Fruit fly (Drosophila melanogaster): ENCODE measurements around the gene CG14891.

Gene CG14891

dm6 chr3R:16551680-16552627 lies 19.4 kb upstream of the CG14891 start (continued):
- TF ChIP-seq onecut (GFP tag; IDR thresholded peaks at IDR 0.05) (no peak), mirr (GFP tag; optimal IDR thresholded peaks at IDR 0.05) (no peak), CG9797 (GFP tag; optimal IDR thresholded peaks at IDR 0.05) (no peak), CG5953 (GFP tag; IDR thresholded peaks at IDR 0.05) (no peak), Nf-YC (tag; optimal IDR thresholded peaks at IDR 0.05) (no peak), zf30C (GFP tag; optimal IDR thresholded peaks at IDR 0.05) (no peak), tgo (GFP tag; IDR thresholded peaks at IDR 0.05) (no peak), prd (optimal IDR thresholded peaks at IDR 0.05) (no peak), prd (GFP tag; IDR thresholded peaks at IDR 0.05) (peak; percentile 22; the same call in 1 of the 3 replicates), dati (GFP tag; IDR thresholded peaks at IDR 0.05) (no peak), pho (GFP tag; optimal IDR thresholded peaks at IDR 0.05) (no peak), CG1792 (GFP tag; optimal IDR thresholded peaks at IDR 0.05) (no peak), Ets65A (GFP tag) (no peak), CG12769 (tag; optimal IDR thresholded peaks at IDR 0.05) (peak; percentile 4), so (GFP tag; IDR thresholded peaks at IDR 0.05) (no peak), chif (GFP tag; optimal IDR thresholded peaks at IDR 0.05) (no peak), tup (GFP tag; optimal IDR thresholded peaks at IDR 0.05) (no peak), gsb (GFP tag; IDR thresholded peaks at IDR 0.05) (no peak), Kr (GFP tag; optimal IDR thresholded peaks at IDR 0.05) (peak; percentile 54), CG10366 (GFP tag; IDR thresholded peaks at IDR 0.05) (no peak), BtbVII (GFP tag; optimal IDR thresholded peaks at IDR 0.05) (no peak), Elba2 (GFP tag; optimal IDR thresholded peaks at IDR 0.05) (no peak), croc (GFP tag; conservative IDR thresholded peaks at IDR 0.05) (no peak), bbx (GFP tag; IDR thresholded peaks at IDR 0.05; ENCODE audit: partially characterized antibody) (no peak), CG11560 (tag; IDR thresholded peaks at IDR 0.05) (no peak), sqz (GFP tag; optimal IDR thresholded peaks at IDR 0.05) (no peak), da (GFP tag; optimal IDR thresholded peaks at IDR 0.05) (no peak), CG1529 (GFP tag; optimal IDR thresholded peaks at IDR 0.05) (no peak), CG6689 (GFP tag; IDR thresholded peaks at IDR 0.05) (no peak), wor (GFP tag; IDR thresholded peaks at IDR 0.05) (no peak), D (optimal IDR thresholded peaks at IDR 0.05) (peak; percentile 98), D (GFP tag; optimal IDR thresholded peaks at IDR 0.05) (no peak), CG12942 (GFP tag; optimal IDR thresholded peaks at IDR 0.05) (no peak), grn (GFP tag; optimal IDR thresholded peaks at IDR 0.05) (peak; percentile 21), CG4820 (GFP tag; optimal IDR thresholded peaks at IDR 0.05) (no peak), Meics (GFP tag; optimal IDR thresholded peaks at IDR 0.05) (no peak), Atf3 (GFP tag; optimal IDR thresholded peaks at IDR 0.05) (no peak), CG30431 (GFP tag; optimal IDR thresholded peaks at IDR 0.05) (no peak), CG7556 (GFP tag; optimal IDR thresholded peaks at IDR 0.05) (no peak), CG18262 (tag; optimal IDR thresholded peaks at IDR 0.05) (no peak), bigmax (GFP tag; optimal IDR thresholded peaks at IDR 0.05) (no peak), twi (tag; optimal IDR thresholded peaks at IDR 0.05) (peak; percentile 47), CG42726 (GFP tag; IDR thresholded peaks at IDR 0.05; ENCODE audit: partially characterized antibody) (no peak), gce (GFP tag; IDR thresholded peaks at IDR 0.05) (0 out of 3 replicates have a peak, but pooled peaks have one; percentile 20), Med (GFP tag) (no peak), CG6272 (GFP tag; IDR thresholded peaks at IDR 0.05) (no peak), pb (GFP tag; optimal IDR thresholded peaks at IDR 0.05) (no peak), exex (tag; optimal IDR thresholded peaks at IDR 0.05) (no peak), CG14710 (tag; optimal IDR thresholded peaks at IDR 0.05) (no peak), CHES-1-like (GFP tag; optimal IDR thresholded peaks at IDR 0.05) (no peak), lbe (GFP tag; optimal IDR thresholded peaks at IDR 0.05) (no peak)

Data from whole organism, embryonic.